Worm (Caenorhabditis elegans) whole organism, L1 larva: ENCODE data around the gene C44C10.7.

Experiments
- C04F5.9 ChIP-seq: sonication (generic microtip); optimal IDR thresholded peaks from 2 replicates; lab custom pipeline; 2016; ENCODE audit warnings: missing genetic modification characterization, missing compliant biosample characterization
- C16A3.4 ChIP-seq: fragments of 150-350 bp; optimal IDR thresholded peaks from 2 replicates; lab custom pipeline; 2014; ENCODE audit warnings: missing biosample characterization, missing genetic modification characterization
- C34B4.2 ChIP-seq: sonication (generic microtip); optimal IDR thresholded peaks from 2 replicates; lab custom pipeline; 2017; ENCODE audit warnings: mild to moderate bottlenecking, missing genetic modification characterization, missing compliant biosample characterization
- Y116A8C.19 ChIP-seq: sonication (generic microtip); optimal IDR thresholded peaks from 2 replicates; lab custom pipeline; 2016; ENCODE audit warnings: missing compliant biosample characterization, missing genetic modification characterization, borderline replicate concordance
- blmp-1 ChIP-seq: fragments of 150-350 bp; optimal IDR thresholded peaks from 2 replicates; lab custom pipeline; 2014; ENCODE audit warnings: missing biosample characterization, missing genetic modification characterization
- ceh-90 ChIP-seq: sonication (generic microtip); optimal IDR thresholded peaks from 2 replicates; lab custom pipeline; 2016; ENCODE audit warnings: missing genetic modification characterization, missing compliant biosample characterization
- ces-1 ChIP-seq: fragments of 150-350 bp; optimal IDR thresholded peaks from 2 replicates; lab custom pipeline; 2014; ENCODE audit warnings: missing biosample characterization, missing genetic modification reagents, missing genetic modification characterization
- dpl-1 ChIP-seq, 3 experiments: fragments of 150-350 bp in 2 of 3; sonication (generic microtip) in 1 of 3; optimal IDR thresholded peaks; 2 replicates each; lab custom pipeline; 2014 to 2017; ENCODE audit warnings: missing biosample characterization in 3 of 3, missing genetic modification characterization in 3 of 3, missing genetic modification reagents in 3 of 3
- dsc-1 ChIP-seq: sonication (generic microtip); optimal IDR thresholded peaks from 2 replicates; lab custom pipeline; 2016; ENCODE audit warnings: mild to moderate bottlenecking, missing genetic modification characterization, missing compliant biosample characterization
- efl-1 ChIP-seq, 4 experiments: fragments of 150-350 bp; optimal IDR thresholded peaks in 3 of 4; peaks in 1 of 4; 1 replicate in 1 of 4; 2 replicates in 3 of 4; lab custom pipeline; 2014; ENCODE audit warnings: missing biosample characterization in 2 of 4, missing genetic modification characterization in 2 of 4, missing genetic modification reagents in 2 of 4
- egl-27 ChIP-seq, 2 experiments: fragments of 150-350 bp in 1 of 2; sonication (generic microtip); optimal IDR thresholded peaks; 3 replicates each; lab custom pipeline; 2017 to 2018; ENCODE audit warnings: missing biosample characterization in 2 of 2, missing genetic modification characterization in 2 of 2, missing genetic modification reagents in 2 of 2
- elt-2 ChIP-seq: sonication (generic microtip); optimal IDR thresholded peaks from 2 replicates; lab custom pipeline; 2016; ENCODE audit warnings: missing genetic modification characterization, mild to moderate bottlenecking, inconsistent platforms, missing compliant biosample characterization, missing genetic modification reagents
- elt-3 ChIP-seq, 6 experiments: fragments of 150-350 bp in 1 of 6; sonication (generic microtip); optimal IDR thresholded peaks; 2 replicates each; lab custom pipeline; 2017 to 2018; ENCODE audit warnings: missing biosample characterization in 6 of 6, missing genetic modification characterization in 6 of 6, inconsistent platforms in 1 of 6
- ets-5 ChIP-seq: fragments of 200-800 bp; sonication (Bioruptor generic); IDR thresholded peaks from 2 replicates; pipeline ENCODE4 v1.3.6; 2022; ENCODE audit warnings: missing genetic modification characterization, missing compliant biosample characterization
- fkh-4 ChIP-seq: sonication (generic microtip); optimal IDR thresholded peaks from 2 replicates; lab custom pipeline; 2016; ENCODE audit warnings: missing compliant biosample characterization, missing genetic modification characterization, borderline replicate concordance
- fkh-8 ChIP-seq: sonication (generic microtip); optimal IDR thresholded peaks from 2 replicates; lab custom pipeline; 2016; ENCODE audit warnings: mild to moderate bottlenecking, missing genetic modification characterization, missing compliant biosample characterization
- fos-1 ChIP-seq: fragments of 150-350 bp; optimal IDR thresholded peaks from 2 replicates; lab custom pipeline; 2014; ENCODE audit warnings: missing biosample characterization, missing genetic modification characterization
- grh-1 ChIP-seq: fragments of 200-800 bp; sonication (Bioruptor generic); IDR thresholded peaks from 2 replicates; pipeline ENCODE4 v1.3.6; 2022; ENCODE audit warnings: missing genetic modification reagents, missing genetic modification characterization, missing compliant biosample characterization
- hpl-2 ChIP-seq: fragments of 150-350 bp; optimal IDR thresholded peaks from 2 replicates; lab custom pipeline; 2014; ENCODE audit warnings: missing biosample characterization, missing genetic modification reagents, missing genetic modification characterization
- jun-1 ChIP-seq: fragments of 150-350 bp; optimal IDR thresholded peaks from 2 replicates; lab custom pipeline; 2014; ENCODE audit warnings: missing biosample characterization, missing genetic modification reagents, missing genetic modification characterization
- lin-14 ChIP-seq: fragments of 200-800 bp; sonication (Bioruptor generic); optimal IDR thresholded peaks from 2 replicates; lab custom pipeline; 2018; ENCODE audit warnings: mild to moderate bottlenecking, missing genetic modification characterization, moderate library complexity, missing compliant biosample characterization
- lin-35 ChIP-seq, 2 experiments: fragments of 150-350 bp; optimal IDR thresholded peaks; 2 replicates each; lab custom pipeline; 2014; ENCODE audit warnings: missing biosample characterization in 2 of 2, missing genetic modification characterization in 2 of 2, missing genetic modification reagents in 2 of 2
- lir-3 ChIP-seq: sonication (generic microtip); optimal IDR thresholded peaks from 2 replicates; lab custom pipeline; 2016; ENCODE audit warnings: mild to moderate bottlenecking, missing genetic modification characterization, moderate library complexity, missing compliant biosample characterization; ENCODE audit not compliant: poor library complexity
- lsy-2 ChIP-seq, 2 experiments: fragments of 150-350 bp; optimal IDR thresholded peaks; 2 replicates each; lab custom pipeline; 2014; ENCODE audit warnings: missing biosample characterization in 2 of 2, missing genetic modification characterization in 2 of 2
- mef-2 ChIP-seq: fragments of 150-350 bp; optimal IDR thresholded peaks from 2 replicates; lab custom pipeline; 2014; ENCODE audit warnings: missing biosample characterization, missing genetic modification characterization
- mep-1 ChIP-seq: fragments of 150-350 bp; optimal IDR thresholded peaks from 2 replicates; lab custom pipeline; 2014; ENCODE audit warnings: missing biosample characterization, missing genetic modification characterization
- nhr-12 ChIP-seq: sonication (generic microtip); optimal IDR thresholded peaks from 2 replicates; lab custom pipeline; 2017; ENCODE audit warnings: missing biosample characterization, missing genetic modification characterization
- nhr-19 ChIP-seq: fragments of 200-800 bp; sonication (Bioruptor generic); conservative IDR thresholded peaks from 2 replicates; pipeline ENCODE4 v1.3.6; 2022; ENCODE audit warnings: missing genetic modification characterization, missing compliant biosample characterization
- nhr-71 ChIP-seq: sonication (generic microtip); optimal IDR thresholded peaks from 2 replicates; lab custom pipeline; 2016; ENCODE audit warnings: mild to moderate bottlenecking, missing genetic modification characterization, moderate library complexity, missing compliant biosample characterization
- nhr-84 ChIP-seq: sonication (generic microtip); optimal IDR thresholded peaks from 2 replicates; lab custom pipeline; 2017; ENCODE audit warnings: missing biosample characterization, missing genetic modification characterization
- nhr-85 ChIP-seq: sonication (generic microtip); peaks from one replicate; lab custom pipeline; 2016; ENCODE audit warnings: missing genetic modification characterization, inconsistent platforms, missing compliant biosample characterization
- rnt-1 ChIP-seq: sonication (generic microtip); optimal IDR thresholded peaks from 2 replicates; lab custom pipeline; 2016; ENCODE audit warnings: mild to moderate bottlenecking, missing genetic modification characterization, moderate library complexity, missing compliant biosample characterization
- skn-1 ChIP-seq: fragments of 150-350 bp; optimal IDR thresholded peaks from 2 replicates; lab custom pipeline; 2014; ENCODE audit warnings: missing biosample characterization, missing genetic modification characterization
- sup-37 ChIP-seq: fragments of 200-800 bp; sonication (Bioruptor generic); optimal IDR thresholded peaks from 2 replicates; lab custom pipeline; 2018; ENCODE audit warnings: mild to moderate bottlenecking, missing genetic modification characterization, missing compliant biosample characterization
- swsn-7 ChIP-seq: sonication (generic microtip); optimal IDR thresholded peaks from 2 replicates; lab custom pipeline; 2016; ENCODE audit warnings: missing genetic modification characterization, missing compliant biosample characterization
- tbx-2 ChIP-seq: sonication (generic microtip); optimal IDR thresholded peaks from 2 replicates; lab custom pipeline; 2016; ENCODE audit warnings: missing genetic modification characterization, missing compliant biosample characterization
- unc-62 ChIP-seq: fragments of 150-350 bp; optimal IDR thresholded peaks from 2 replicates; lab custom pipeline; 2014; ENCODE audit warnings: missing biosample characterization, missing genetic modification reagents, missing genetic modification characterization
- zip-4 ChIP-seq: fragments of 200-800 bp; sonication (Bioruptor generic); optimal IDR thresholded peaks from 2 replicates; lab custom pipeline; 2018; ENCODE audit warnings: mild to moderate bottlenecking, missing genetic modification characterization, moderate library complexity, missing compliant biosample characterization
- ztf-11 ChIP-seq, 2 experiments: sonication (generic microtip); optimal IDR thresholded peaks; 2 replicates each; lab custom pipeline; 2016 to 2017; ENCODE audit warnings: missing genetic modification characterization in 2 of 2, missing biosample characterization in 1 of 2, missing compliant biosample characterization in 1 of 2

The C44C10.7 gene

ce11 chrX:11726450-11726849 is 38.4 kb upstream of the C44C10.7 start:
- TF ChIP-seq swsn-7 (no peak), tbx-2 (tag; lab: Kevin White, UChicago) (no peak), C04F5.9 (tag; lab: Kevin White, UChicago) (no peak), efl-1 (optimal IDR thresholded peaks at IDR 0.05; lab: Kevin White, UChicago) (no peak), efl-1 (GFP tag; optimal IDR thresholded peaks at IDR 0.05 in 1 of 2; lab: Kevin White, UChicago) (no peak), blmp-1 (peak; percentile 26), zip-4 (GFP tag; lab: Kevin White, UChicago) (no peak), unc-62 (GFP tag; lab: Kevin White, UChicago) (no peak), ets-5 (GFP tag; lab: Robert Waterston, UW) (no peak), lsy-2 (tag; optimal IDR thresholded peaks at IDR 0.05; lab: Kevin White, UChicago) (no peak), sup-37 (GFP tag; lab: Kevin White, UChicago) (no peak), lir-3 (no peak), fkh-4 (no peak), skn-1 (no peak), mef-2 (no peak), dpl-1 (GFP tag; optimal IDR thresholded peaks at IDR 0.05; lab: Kevin White, UChicago) (no peak), rnt-1 (no peak), lin-14 (GFP tag; lab: Kevin White, UChicago) (peak; percentile 55), nhr-85 (tag; lab: Kevin White, UChicago) (peak; percentile 77)
- TF ChIP-seq, all 84 proteins: peak for 3

ce11 chrX:11725646-11726045 is 37.6 kb upstream of the C44C10.7 start:
- TF ChIP-seq nhr-12 (tag; lab: Kevin White, UChicago) (no peak), tbx-2 (tag; lab: Kevin White, UChicago) (no peak), grh-1 (GFP tag; lab: Robert Waterston, UW) (no peak), hpl-2 (GFP tag; lab: Kevin White, UChicago) (no peak), egl-27 (tag; optimal IDR thresholded peaks at IDR 0.05; lab: Kevin White, UChicago) (no peak), mep-1 (peak; percentile 2), nhr-19 (no peak), ceh-90 (tag; lab: Kevin White, UChicago) (no peak), rnt-1 (peak; percentile 6), C16A3.4 (tag; lab: Kevin White, UChicago) (no peak), skn-1 (no peak), lin-14 (GFP tag; lab: Kevin White, UChicago) (peak; percentile 54), fkh-8 (tag; lab: Kevin White, UChicago) (peak; percentile 51), dsc-1 (tag; lab: Kevin White, UChicago) (no peak), blmp-1 (peak; percentile 13)

ce11 chrX:11723781-11724201 is 35.7 kb upstream of the C44C10.7 start, which contains the start of gene D1053.4:
TSS of gene D1053.4 (minus strand) at chrX:11723800.
- TF ChIP-seq ces-1 (GFP tag; lab: Kevin White, UChicago) = peak; percentile 22
- peak; percentile 10 for TF ChIP-seq jun-1 (tag; lab: Kevin White, UChicago)
- no peak for TF ChIP-seq Y116A8C.19 (tag; lab: Kevin White, UChicago)
- TF ChIP-seq lsy-2 (tag; optimal IDR thresholded peaks at IDR 0.05; lab: Kevin White, UChicago) = peak in 1 of 2 experiments; percentile 1
- TF ChIP-seq fos-1 (tag; lab: Kevin White, UChicago) = no peak
- no peak for TF ChIP-seq ztf-11 (tag; optimal IDR thresholded peaks at IDR 0.05; lab: Kevin White, UChicago)
- TF ChIP-seq mep-1 = peak; percentile 6
- TF ChIP-seq lin-14 (GFP tag; lab: Kevin White, UChicago) = peak; percentile 68
- no peak for TF ChIP-seq nhr-84 (tag; lab: Kevin White, UChicago)
- peak in 1 of 2 experiments; percentile 27 for TF ChIP-seq lin-35 (GFP tag; optimal IDR thresholded peaks at IDR 0.05; lab: Kevin White, UChicago)
- peak in 1 of 6 experiments; percentile 2 for TF ChIP-seq elt-3 (tag; optimal IDR thresholded peaks at IDR 0.05; lab: Kevin White, UChicago)
- TF ChIP-seq nhr-71 (tag; lab: Kevin White, UChicago) = peak; percentile 46
- TF ChIP-seq elt-2 (tag; lab: Kevin White, UChicago) = peak; percentile 79
- peak; percentile 63 for TF ChIP-seq blmp-1
- TF ChIP-seq C34B4.2 = no peak
